Fruit fly (Drosophila melanogaster) whole organism, prepupa: Measurements from ENCODE around the gene CG11905.

ENCODE experiments used
- Blimp-1 ChIP-seq: fragments of 200-800 bp; sonication (Bioruptor generic); optimal IDR thresholded peaks from 3 replicates; lab custom pipeline; 2017; ENCODE audit warnings: missing biosample characterization, missing genetic modification characterization, mild to moderate bottlenecking, moderate library complexity, missing genetic modification reagents
- CG10631 ChIP-seq: fragments of 200-800 bp; sonication (Bioruptor generic); optimal IDR thresholded peaks from 2 replicates; lab custom pipeline; 2016; ENCODE audit warnings: missing biosample characterization, missing genetic modification characterization
- CG11294 ChIP-seq: fragments of 200-800 bp; sonication (Bioruptor generic); IDR thresholded peaks from 2 replicates; pipeline ENCODE4 v1.3.6; 2022; ENCODE audit warnings: missing biosample characterization, missing genetic modification characterization
- CG11762 ChIP-seq: fragments of 200-800 bp; sonication (Bioruptor generic); optimal IDR thresholded peaks from 3 replicates; lab custom pipeline; 2016; ENCODE audit warnings: missing biosample characterization, missing genetic modification characterization; ENCODE audit not compliant: insufficient read depth
- CG11902 ChIP-seq: fragments of 200-800 bp; sonication (Bioruptor generic); optimal IDR thresholded peaks from 3 replicates; lab custom pipeline; 2016; ENCODE audit warnings: missing biosample characterization, missing genetic modification characterization
- CG1621 ChIP-seq: fragments of 200-800 bp; sonication (Bioruptor generic); optimal IDR thresholded peaks from 3 replicates; lab custom pipeline; 2018; ENCODE audit warnings: missing biosample characterization, mild to moderate bottlenecking, missing genetic modification characterization
- CG3032 ChIP-seq: fragments of 200-800 bp; optimal IDR thresholded peaks from 2 replicates; lab custom pipeline; 2019; ENCODE audit warnings: missing biosample characterization, mild to moderate bottlenecking, missing genetic modification characterization, moderate library complexity
- CG31627 ChIP-seq: fragments of 200-800 bp; sonication (Bioruptor generic); optimal IDR thresholded peaks from 3 replicates; lab custom pipeline; 2016; ENCODE audit warnings: missing biosample characterization, missing genetic modification characterization
- CG34406 ChIP-seq: fragments of 200-800 bp; sonication (Bioruptor generic); optimal IDR thresholded peaks from 3 replicates; lab custom pipeline; 2016; ENCODE audit warnings: missing biosample characterization, missing genetic modification characterization
- CG3919 ChIP-seq: fragments of 200-800 bp; sonication (Bioruptor generic); optimal IDR thresholded peaks from 3 replicates; lab custom pipeline; 2016; ENCODE audit warnings: missing biosample characterization, missing genetic modification characterization
- CG4318 ChIP-seq: fragments of 200-800 bp; sonication (Bioruptor generic); optimal IDR thresholded peaks from 3 replicates; lab custom pipeline; 2017; ENCODE audit warnings: missing biosample characterization, mild to moderate bottlenecking, missing genetic modification characterization
- CG6163 ChIP-seq: fragments of 200-800 bp; sonication (Bioruptor generic); IDR thresholded peaks from 3 replicates; pipeline ENCODE4 v1.3.6; 2022; ENCODE audit warnings: missing biosample characterization, missing genetic modification characterization
- CG6276 ChIP-seq: fragments of 200-800 bp; sonication (Bioruptor generic); optimal IDR thresholded peaks from 2 replicates; lab custom pipeline; 2017; ENCODE audit warnings: missing biosample characterization, mild to moderate bottlenecking, missing genetic modification characterization
- CG6854 ChIP-seq: fragments of 200-800 bp; sonication (Bioruptor generic); optimal IDR thresholded peaks from 2 replicates; lab custom pipeline; 2017; ENCODE audit warnings: missing biosample characterization, mild to moderate bottlenecking, missing genetic modification characterization
- CG8319 ChIP-seq: fragments of 200-800 bp; sonication (Bioruptor generic); optimal IDR thresholded peaks from 3 replicates; lab custom pipeline; 2016; ENCODE audit warnings: missing biosample characterization, missing genetic modification characterization
- CG9139 ChIP-seq: fragments of 200-800 bp; sonication (Bioruptor generic); optimal IDR thresholded peaks from 3 replicates; lab custom pipeline; 2017; ENCODE audit warnings: missing biosample characterization, mild to moderate bottlenecking, missing genetic modification characterization
- Eip93F ChIP-seq: fragments of 200-800 bp; sonication (Bioruptor generic); optimal IDR thresholded peaks from 2 replicates; lab custom pipeline; 2016; ENCODE audit warnings: missing biosample characterization, mild to moderate bottlenecking, missing genetic modification characterization
- Ets21C ChIP-seq: fragments of 200-800 bp; sonication (Bioruptor generic); optimal IDR thresholded peaks from 3 replicates; lab custom pipeline; 2016; ENCODE audit warnings: missing biosample characterization, missing genetic modification characterization
- Ets96B ChIP-seq: fragments of 200-800 bp; optimal IDR thresholded peaks from 2 replicates; lab custom pipeline; 2019; ENCODE audit warnings: missing biosample characterization, mild to moderate bottlenecking, missing genetic modification characterization, moderate library complexity
- Gug ChIP-seq: fragments of 200-800 bp; sonication (Bioruptor generic); IDR thresholded peaks from 2 replicates; pipeline ENCODE4 v1.3.6; 2022; ENCODE audit warnings: missing biosample characterization, missing genetic modification characterization
- Hr38 ChIP-seq: sonication (Bioruptor generic); optimal IDR thresholded peaks from 2 replicates; lab custom pipeline; 2016; ENCODE audit warnings: missing biosample characterization, missing genetic modification characterization
- Hr39 ChIP-seq: fragments of 200-800 bp; sonication (Bioruptor generic); optimal IDR thresholded peaks from 2 replicates; lab custom pipeline; 2016; ENCODE audit warnings: missing biosample characterization, missing genetic modification characterization
- Hr4 ChIP-seq: fragments of 200-800 bp; sonication (Bioruptor generic); optimal IDR thresholded peaks from 3 replicates; lab custom pipeline; 2016; ENCODE audit warnings: missing biosample characterization, missing genetic modification characterization
- Lpt ChIP-seq: fragments of 200-800 bp; sonication (Bioruptor generic); optimal IDR thresholded peaks from 3 replicates; lab custom pipeline; 2016; ENCODE audit warnings: missing biosample characterization, missing genetic modification characterization
- OdsH ChIP-seq: fragments of 200-800 bp; sonication (Bioruptor generic); optimal IDR thresholded peaks from 3 replicates; lab custom pipeline; 2016; ENCODE audit warnings: missing biosample characterization, missing genetic modification characterization
- Smox ChIP-seq: fragments of 200-800 bp; sonication (Bioruptor generic); optimal IDR thresholded peaks from 3 replicates; lab custom pipeline; 2016; ENCODE audit warnings: missing biosample characterization, missing genetic modification characterization
- Sox102F ChIP-seq: fragments of 200-800 bp; sonication (Bioruptor generic); optimal IDR thresholded peaks from 2 replicates; lab custom pipeline; 2016; ENCODE audit warnings: missing biosample characterization, mild to moderate bottlenecking, missing genetic modification characterization
- Sox14 ChIP-seq: fragments of 200-800 bp; sonication (Bioruptor generic); optimal IDR thresholded peaks from 3 replicates; lab custom pipeline; 2016; ENCODE audit warnings: missing biosample characterization, missing genetic modification characterization
- Sox15 ChIP-seq: fragments of 200-800 bp; sonication (Bioruptor generic); optimal IDR thresholded peaks from 3 replicates; lab custom pipeline; 2016; ENCODE audit warnings: missing biosample characterization, missing genetic modification characterization
- achi ChIP-seq: fragments of 200-800 bp; sonication (Bioruptor generic); optimal IDR thresholded peaks from 3 replicates; lab custom pipeline; 2016; ENCODE audit warnings: missing biosample characterization, missing genetic modification characterization
- acj6 ChIP-seq: fragments of 200-800 bp; sonication (Bioruptor generic); optimal IDR thresholded peaks from 3 replicates; lab custom pipeline; 2016; ENCODE audit warnings: missing biosample characterization, missing genetic modification characterization
- dsx ChIP-seq: fragments of 200-800 bp; optimal IDR thresholded peaks from 3 replicates; lab custom pipeline; 2019; ENCODE audit warnings: missing biosample characterization, mild to moderate bottlenecking, missing genetic modification characterization, moderate library complexity; ENCODE audit not compliant: poor library complexity, severe bottlenecking
- eg ChIP-seq: fragments of 200-800 bp; sonication (Bioruptor generic); IDR thresholded peaks from 3 replicates; pipeline ENCODE4 v1.3.6; 2022; ENCODE audit warnings: missing biosample characterization, missing genetic modification characterization
- esn ChIP-seq: fragments of 200-800 bp; sonication (Bioruptor generic); optimal IDR thresholded peaks from 2 replicates; lab custom pipeline; 2016; ENCODE audit warnings: missing biosample characterization, mild to moderate bottlenecking, missing genetic modification characterization, moderate library complexity
- fd85E ChIP-seq: fragments of 200-800 bp; sonication (Bioruptor generic); optimal IDR thresholded peaks from 3 replicates; lab custom pipeline; 2016; ENCODE audit warnings: missing biosample characterization, missing genetic modification characterization
- lz ChIP-seq: fragments of 200-800 bp; sonication (Bioruptor generic); optimal IDR thresholded peaks from 3 replicates; lab custom pipeline; 2016; ENCODE audit warnings: missing biosample characterization, missing genetic modification characterization
- net ChIP-seq: fragments of 200-800 bp; sonication (Bioruptor generic); optimal IDR thresholded peaks from 3 replicates; lab custom pipeline; 2016; ENCODE audit warnings: missing biosample characterization, missing genetic modification characterization
- pdm3 ChIP-seq: fragments of 200-800 bp; sonication (Bioruptor generic); optimal IDR thresholded peaks from 3 replicates; lab custom pipeline; 2016; ENCODE audit warnings: missing biosample characterization, missing genetic modification characterization
- salr ChIP-seq, 2 experiments: fragments of 200-800 bp; sonication (Bioruptor generic); optimal IDR thresholded peaks; 3 replicates each; lab custom pipeline; 2016 to 2018; ENCODE audit warnings: missing biosample characterization in 2 of 2, missing genetic modification characterization in 2 of 2, mild to moderate bottlenecking in 1 of 2
- ss ChIP-seq, 2 experiments: fragments of 200-800 bp; sonication (Bioruptor generic); optimal IDR thresholded peaks; 2 replicates in 1 of 2; 3 replicates in 1 of 2; lab custom pipeline; 2017 to 2018; ENCODE audit warnings: mild to moderate bottlenecking in 2 of 2, missing biosample characterization in 2 of 2, missing genetic modification characterization in 2 of 2, moderate library complexity in 1 of 2
- topi ChIP-seq: fragments of 200-800 bp; sonication (Bioruptor generic); optimal IDR thresholded peaks from 3 replicates; lab custom pipeline; 2016; ENCODE audit warnings: missing biosample characterization, missing genetic modification characterization
- vri ChIP-seq: fragments of 200-800 bp; sonication (Bioruptor generic); optimal IDR thresholded peaks from 3 replicates; lab custom pipeline; 2016; ENCODE audit warnings: missing biosample characterization, mild to moderate bottlenecking, missing genetic modification characterization

Gene CG11905

dm6 chr3L:16978406-16978805 lies 43.1 kb upstream of the CG11905 start:
- TF ChIP-seq Hr39 (GFP tag; lab: Kevin White, UChicago) (no peak), CG3032 (tag; lab: Kevin White, UChicago) (no peak), Blimp-1 (no peak), lz (GFP tag; lab: Kevin White, UChicago) (no peak), topi (GFP tag; lab: Kevin White, UChicago) (no peak), CG6163 (GFP tag; lab: Robert Waterston, UW) (no peak), CG4318 (GFP tag; lab: Kevin White, UChicago) (no peak), Smox (GFP tag; lab: Kevin White, UChicago) (no peak), CG31627 (GFP tag; lab: Kevin White, UChicago) (no peak), eg (GFP tag; lab: Robert Waterston, UW) (no peak), Eip93F (GFP tag; lab: Kevin White, UChicago) (no peak), Gug (GFP tag; lab: Robert Waterston, UW) (no peak), Hr4 (GFP tag; lab: Kevin White, UChicago) (no peak), ss (GFP tag; optimal IDR thresholded peaks at IDR 0.05; lab: Kevin White, UChicago) (no peak), CG34406 (GFP tag; lab: Kevin White, UChicago) (no peak), pdm3 (GFP tag; lab: Kevin White, UChicago) (no peak), Sox102F (GFP tag; lab: Kevin White, UChicago) (no peak), CG6276 (no peak), Sox15 (GFP tag; lab: Kevin White, UChicago) (no peak)

dm6 chr3L:16977311-16977710 lies 42.0 kb upstream of the CG11905 start:
- TF ChIP-seq CG1621 (tag; lab: Kevin White, UChicago): no peak
- TF ChIP-seq CG31627 (GFP tag; lab: Kevin White, UChicago): no peak
- no peak for TF ChIP-seq dsx
- TF ChIP-seq CG3919: no peak
- TF ChIP-seq salr (GFP tag; optimal IDR thresholded peaks at IDR 0.05; lab: Kevin White, UChicago): no peak
- no peak for TF ChIP-seq CG8319 (GFP tag; lab: Kevin White, UChicago)
- no peak for TF ChIP-seq acj6 (GFP tag; lab: Kevin White, UChicago)
- TF ChIP-seq net (GFP tag; lab: Kevin White, UChicago): no peak
- TF ChIP-seq ss (GFP tag; optimal IDR thresholded peaks at IDR 0.05; lab: Kevin White, UChicago): no peak
- TF ChIP-seq CG11762: no peak

- TF ChIP-seq Lpt (GFP tag; lab: Kevin White, UChicago): peak; percentile 32
- TF ChIP-seq CG6163 (GFP tag; lab: Robert Waterston, UW): peak; percentile 48
- TF ChIP-seq Ets21C: peak; percentile 66
- TF ChIP-seq CG10631: peak; percentile 81
- TF ChIP-seq CG11294 (GFP tag; lab: Robert Waterston, UW): peak; percentile 20; the same call in 1 of the 2 replicates
- TF ChIP-seq OdsH (GFP tag; lab: Kevin White, UChicago): peak; percentile 59
- TF ChIP-seq Sox14 (GFP tag; lab: Kevin White, UChicago): peak; percentile 78
- TF ChIP-seq fd85E (GFP tag; lab: Kevin White, UChicago): no peak
- TF ChIP-seq Blimp-1: peak; percentile 47
- peak; percentile 71 for TF ChIP-seq pdm3 (GFP tag; lab: Kevin White, UChicago)
- peak; percentile 77 for TF ChIP-seq lz (GFP tag; lab: Kevin White, UChicago)
- peak; percentile 71 for TF ChIP-seq acj6 (GFP tag; lab: Kevin White, UChicago)
- TF ChIP-seq salr (GFP tag; optimal IDR thresholded peaks at IDR 0.05; lab: Kevin White, UChicago): peak; percentile 10 to 90
- TF ChIP-seq Ets96B (tag; lab: Kevin White, UChicago): peak; percentile 62
- peak; percentile 47 for TF ChIP-seq CG11762
- TF ChIP-seq topi (GFP tag; lab: Kevin White, UChicago): peak; percentile 84
- TF ChIP-seq CG6276: peak; percentile 62
- TF ChIP-seq dsx: peak; percentile 4
- TF ChIP-seq CG6854 (GFP tag; lab: Kevin White, UChicago): no peak
- TF ChIP-seq esn (GFP tag; lab: Kevin White, UChicago): peak; percentile 87
- TF ChIP-seq Hr4 (GFP tag; lab: Kevin White, UChicago): peak; percentile 60
- TF ChIP-seq CG4318 (GFP tag; lab: Kevin White, UChicago): peak; percentile 73
- TF ChIP-seq Hr38 (GFP tag; lab: Kevin White, UChicago): no peak
- peak; percentile 57 for TF ChIP-seq CG11902 (GFP tag; lab: Kevin White, UChicago)
- peak; percentile 69 for TF ChIP-seq achi (GFP tag; lab: Kevin White, UChicago)
- TF ChIP-seq Gug (GFP tag; lab: Robert Waterston, UW): peak; percentile 10; the same call in 1 of the 2 replicates
- TF ChIP-seq Smox (GFP tag; lab: Kevin White, UChicago): peak; percentile 68
- TF ChIP-seq CG1621 (tag; lab: Kevin White, UChicago): peak; percentile 30
- TF ChIP-seq CG9139: no peak
- peak; percentile 75 for TF ChIP-seq net (GFP tag; lab: Kevin White, UChicago)
- TF ChIP-seq CG8319 (GFP tag; lab: Kevin White, UChicago): no peak
- TF ChIP-seq CG31627 (GFP tag; lab: Kevin White, UChicago): peak; percentile 78
- TF ChIP-seq ss (GFP tag; optimal IDR thresholded peaks at IDR 0.05; lab: Kevin White, UChicago): peak; percentile 46 to 59
- TF ChIP-seq vri: peak; percentile 28
Measured at dm6 chr3L:16975638-16976528, 40.5 kb upstream of the CG11905 start.
